Fruit fly (Drosophila melanogaster) whole organism, larva: ENCODE measurements around the gene CG31437.

ENCODE experiments used
- noc ChIP-seq: fragments of 200-800 bp; sonication (Bioruptor generic); optimal IDR thresholded peaks from 3 replicates; lab custom pipeline; 2019; ENCODE audit warnings: missing biosample characterization, mild to moderate bottlenecking, missing genetic modification characterization, moderate library complexity

The CG31437 gene

dm6 chr3R:25383400-25383799, at the start of gene CG31437:
CG31437 (plus strand) TSS chr3R:25383700.
- TF ChIP-seq noc, result no peak

- no peak for TF ChIP-seq noc
Observed at dm6 chr3R:25335065-25335464, 48.4 kb upstream of the CG31437 start, which contains the start of the genes CG10669 and CG11902. CG10669 (minus strand) TSS chr3R:25335243. CG11902 (plus strand) TSS chr3R:25335257.

dm6 chr3R:25339952-25340351, 43.5 kb upstream of the CG31437 start, which contains the start of gene rha:
rha (plus strand) TSS chr3R:25340252.
- TF ChIP-seq noc, result no peak

dm6 chr3R:25346899-25347298, 36.6 kb upstream of the CG31437 start, which contains the start of gene tobi:
tobi (minus strand) TSS chr3R:25346921.
- TF ChIP-seq noc, result no peak

DNA sequence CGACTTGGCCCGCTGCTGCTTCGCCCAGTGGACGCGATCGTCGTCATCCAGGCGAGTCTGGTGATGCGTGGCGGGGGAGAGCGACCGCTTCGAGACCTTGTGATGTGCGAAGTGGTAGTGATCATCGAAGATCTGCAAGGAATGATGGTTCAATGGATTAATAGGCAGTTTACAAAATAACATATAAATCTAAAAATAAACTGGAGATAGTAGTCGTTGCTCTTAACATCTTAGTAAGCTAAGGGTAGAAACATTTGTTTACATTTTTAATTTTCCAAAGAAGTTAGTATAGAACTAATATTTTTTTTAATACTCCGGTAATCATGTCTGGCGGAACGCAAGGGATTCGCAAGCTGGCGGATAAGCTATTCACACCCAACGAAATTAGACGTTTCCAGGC, 25.5 kb upstream of the CG31437 start, which contains the start of gene ND-49L:
Gene ND-49L, plus strand, starts transcription at position 301 of the 400 bp plus-strand sequence.
- no peak for TF ChIP-seq noc

dm6 chr3R:25382681-25383080, 819 bp upstream of the CG31437 start, which contains the start of gene alrm:
alrm (minus strand) TSS chr3R:25382781.
- no peak for TF ChIP-seq noc

- no peak for TF ChIP-seq noc
Observed at dm6 chr3R:25384206-25384605, 706 bp downstream of the CG31437 start.

- TF ChIP-seq noc, result no peak
Observed at dm6 chr3R:25388522-25388921, 5.0 kb downstream of the CG31437 start.

DNA sequence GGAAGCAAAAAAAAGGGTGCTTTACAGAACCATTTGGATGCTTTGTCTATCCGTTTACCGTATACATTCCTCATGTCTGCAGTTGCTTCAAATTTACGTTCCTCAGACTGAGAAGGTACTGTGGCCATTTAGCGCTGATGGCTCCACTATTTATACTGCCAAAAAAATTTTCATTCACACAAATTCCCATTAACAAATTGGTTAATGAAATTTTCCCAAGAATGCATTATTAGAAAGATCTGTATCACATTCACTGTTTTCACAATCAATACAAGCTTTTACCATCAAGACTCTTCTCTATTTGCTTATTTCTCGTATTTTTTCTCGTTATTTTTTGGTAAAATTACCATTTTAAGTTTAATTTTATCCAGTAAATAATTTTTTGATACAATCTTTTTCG, 17.0 kb downstream of the CG31437 start, which contains the start of gene Muc96D:
Gene Muc96D, minus strand, starts transcription at position 101 of the 400 bp plus-strand sequence.
- no peak for TF ChIP-seq noc

DNA sequence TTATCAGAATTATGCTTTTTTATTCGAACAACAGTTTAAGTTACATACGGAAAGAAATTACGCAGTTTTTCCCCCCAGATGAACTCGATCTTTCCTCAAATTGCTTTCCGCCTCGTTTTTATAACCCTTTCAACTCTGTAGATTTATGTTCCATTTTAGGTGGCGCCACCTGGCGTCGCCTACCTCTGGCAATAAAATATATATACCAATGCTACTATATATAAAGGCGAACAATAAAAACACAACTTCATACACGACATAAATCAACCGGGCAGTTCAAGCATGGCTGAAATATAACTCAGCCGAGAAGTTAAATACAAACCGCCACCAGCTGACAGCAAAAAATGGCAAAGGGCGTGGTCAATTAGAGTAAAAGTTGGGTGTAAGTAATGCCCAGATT, 43.7 kb downstream of the CG31437 start:
- TF ChIP-seq noc, result no peak
